Worm (Caenorhabditis elegans) whole organism, young adult: Measurements from ENCODE around the gene F14D7.2.

ENCODE experiments used
- D2030.7 ChIP-seq: fragments of 200-800 bp; sonication (Bioruptor generic); IDR thresholded peaks from 2 replicates; pipeline ENCODE4 v1.3.6; 2022; ENCODE audit warnings: missing genetic modification reagents, missing genetic modification characterization, missing compliant biosample characterization
- F23B12.7 ChIP-seq: sonication (generic microtip); optimal IDR thresholded peaks from 2 replicates; lab custom pipeline; 2017; ENCODE audit warnings: missing genetic modification characterization, mild to moderate bottlenecking, missing compliant biosample characterization, antibody characterized with exemption, moderate library complexity; ENCODE audit not compliant: insufficient read depth
- F57A8.1 ChIP-seq: fragments of 200-800 bp; sonication (Bioruptor generic); optimal IDR thresholded peaks from 2 replicates; lab custom pipeline; 2018; ENCODE audit warnings: mild to moderate bottlenecking, missing genetic modification characterization, moderate library complexity, missing compliant biosample characterization
- K12H6.12 ChIP-seq: fragments of 200-800 bp; sonication (Bioruptor generic); optimal IDR thresholded peaks from 2 replicates; lab custom pipeline; 2018; ENCODE audit warnings: mild to moderate bottlenecking, missing genetic modification characterization, missing compliant biosample characterization
- T07F8.4 ChIP-seq: sonication (generic microtip); optimal IDR thresholded peaks from 2 replicates; lab custom pipeline; 2016; ENCODE audit warnings: mild to moderate bottlenecking, missing genetic modification characterization, moderate library complexity, missing compliant biosample characterization
- Y53G8AR.9 ChIP-seq: fragments of 200-800 bp; sonication (Bioruptor generic); conservative IDR thresholded peaks from 2 replicates; pipeline ENCODE4 v1.3.6; 2022; ENCODE audit warnings: missing genetic modification reagents, missing genetic modification characterization, missing compliant biosample characterization
- Y56A3A.18 ChIP-seq: fragments of 200-800 bp; sonication (Bioruptor generic); IDR thresholded peaks from 2 replicates; pipeline ENCODE4 v1.3.6; 2022; ENCODE audit warnings: missing genetic modification reagents, missing genetic modification characterization, missing compliant biosample characterization
- akir-1 ChIP-seq: fragments of 200-800 bp; sonication (Bioruptor generic); optimal IDR thresholded peaks from 2 replicates; lab custom pipeline; 2018; ENCODE audit warnings: mild to moderate bottlenecking, missing genetic modification characterization, moderate library complexity, missing compliant biosample characterization
- ama-1 ChIP-seq, 3 experiments: fragments of 150-350 bp in 1 of 3; sonication (generic microtip) in 2 of 3; optimal IDR thresholded peaks; 2 replicates each; lab custom pipeline; 2014 to 2018; ENCODE audit warnings: missing biosample characterization in 2 of 3, missing genetic modification characterization in 2 of 3, missing genetic modification reagents in 2 of 3
- athp-1 ChIP-seq: sonication (generic microtip); optimal IDR thresholded peaks from 2 replicates; lab custom pipeline; 2017; ENCODE audit warnings: mild to moderate bottlenecking, missing genetic modification characterization, missing compliant biosample characterization
- cebp-1 ChIP-seq, 2 experiments: fragments of 200-800 bp in 1 of 2; sonication (Bioruptor generic) in 1 of 2; sonication (generic microtip) in 1 of 2; IDR thresholded peaks in 1 of 2; optimal IDR thresholded peaks in 1 of 2; 2 replicates each; pipeline versions ENCODE4 v1.3.6 to Lab custom; 2017 to 2022; ENCODE audit warnings: missing compliant biosample characterization in 2 of 2, missing genetic modification characterization in 2 of 2, mild to moderate bottlenecking in 1 of 2, missing genetic modification reagents in 1 of 2, moderate library complexity in 1 of 2
- cebp-2 ChIP-seq: fragments of 200-800 bp; sonication (Bioruptor generic); IDR thresholded peaks from 2 replicates; pipeline ENCODE4 v1.3.6; 2022; ENCODE audit warnings: missing genetic modification characterization, missing compliant biosample characterization
- ceh-100 ChIP-seq: fragments of 200-800 bp; sonication (Bioruptor generic); IDR thresholded peaks from 2 replicates; pipeline ENCODE4 v1.3.6; 2022; ENCODE audit warnings: missing genetic modification reagents, missing genetic modification characterization, missing compliant biosample characterization
- ceh-58 ChIP-seq: fragments of 200-800 bp; sonication (Bioruptor generic); IDR thresholded peaks from 2 replicates; pipeline ENCODE4 v1.3.6; 2022; ENCODE audit warnings: missing genetic modification characterization, missing compliant biosample characterization
- chd-7 ChIP-seq: sonication (generic microtip); optimal IDR thresholded peaks from 2 replicates; lab custom pipeline; 2016; ENCODE audit warnings: mild to moderate bottlenecking, missing genetic modification characterization, moderate library complexity, missing compliant biosample characterization
- dpff-1 ChIP-seq: sonication (generic microtip); optimal IDR thresholded peaks from 2 replicates; lab custom pipeline; 2017; ENCODE audit warnings: mild to moderate bottlenecking, missing genetic modification characterization, missing compliant biosample characterization
- egl-44 ChIP-seq: fragments of 200-800 bp; sonication (Bioruptor generic); IDR thresholded peaks from 2 replicates; pipeline ENCODE4 v1.3.6; 2022; ENCODE audit warnings: missing genetic modification reagents, missing genetic modification characterization, missing compliant biosample characterization
- egrh-3 ChIP-seq: fragments of 200-800 bp; sonication (Bioruptor generic); IDR thresholded peaks from 2 replicates; pipeline ENCODE4 v1.3.6; 2022; ENCODE audit warnings: missing genetic modification reagents, missing genetic modification characterization, missing compliant biosample characterization
- ets-4 ChIP-seq: fragments of 200-800 bp; sonication (Bioruptor generic); optimal IDR thresholded peaks from 2 replicates; lab custom pipeline; 2018; ENCODE audit warnings: mild to moderate bottlenecking, missing genetic modification characterization, missing compliant biosample characterization
- hmg-1.2 ChIP-seq: fragments of 200-800 bp; sonication (Bioruptor generic); IDR thresholded peaks from 2 replicates; pipeline ENCODE4 v1.3.6; 2022; ENCODE audit warnings: missing genetic modification reagents, missing genetic modification characterization, missing compliant biosample characterization
- hrde-1 ChIP-seq: sonication (generic microtip); optimal IDR thresholded peaks from 2 replicates; lab custom pipeline; 2016; ENCODE audit warnings: missing genetic modification characterization, mild to moderate bottlenecking, missing compliant biosample characterization, moderate library complexity, missing genotype, missing genetic modification reagents, borderline replicate concordance
- let-607 ChIP-seq, 2 experiments: fragments of 200-800 bp in 1 of 2; sonication (Bioruptor generic) in 1 of 2; sonication (generic microtip) in 1 of 2; optimal IDR thresholded peaks; 2 replicates each; lab custom pipeline; 2016 to 2018; ENCODE audit warnings: mild to moderate bottlenecking in 2 of 2, missing compliant biosample characterization in 2 of 2, missing genetic modification characterization in 2 of 2, moderate library complexity in 2 of 2, missing genotype in 1 of 2
- lir-1 ChIP-seq: fragments of 200-800 bp; sonication (Bioruptor generic); conservative IDR thresholded peaks from 2 replicates; pipeline ENCODE4 v1.3.6; 2022; ENCODE audit warnings: missing genetic modification reagents, missing genetic modification characterization, missing compliant biosample characterization
- lsy-27 ChIP-seq: sonication (generic microtip); optimal IDR thresholded peaks from 2 replicates; lab custom pipeline; 2017; ENCODE audit warnings: missing genetic modification characterization, mild to moderate bottlenecking, missing compliant biosample characterization, antibody characterized with exemption, missing genotype, borderline replicate concordance; ENCODE audit not compliant: insufficient read depth
- madf-10 ChIP-seq: sonication (generic microtip); optimal IDR thresholded peaks from 2 replicates; lab custom pipeline; 2016; ENCODE audit warnings: mild to moderate bottlenecking, missing genetic modification characterization, missing compliant biosample characterization
- mel-28 ChIP-seq: sonication (generic microtip); optimal IDR thresholded peaks from 2 replicates; lab custom pipeline; 2016; ENCODE audit warnings: borderline replicate concordance, mild to moderate bottlenecking, missing genetic modification characterization, missing compliant biosample characterization
- mes-4 ChIP-seq: sonication (generic microtip); optimal IDR thresholded peaks from 2 replicates; lab custom pipeline; 2016; ENCODE audit warnings: missing genotype, missing genetic modification characterization, missing compliant biosample characterization
- mxl-1 ChIP-seq: sonication (generic microtip); optimal IDR thresholded peaks from 2 replicates; lab custom pipeline; 2016; ENCODE audit warnings: missing genetic modification characterization, missing compliant biosample characterization
- nfyb-1 ChIP-seq: fragments of 200-800 bp; sonication (Bioruptor generic); IDR thresholded peaks from 2 replicates; pipeline ENCODE4 v1.3.6; 2022; ENCODE audit warnings: missing genetic modification reagents, missing genetic modification characterization, missing compliant biosample characterization
- pbrm-1 ChIP-seq: fragments of 200-800 bp; sonication (Bioruptor generic); IDR thresholded peaks from 2 replicates; pipeline ENCODE4 v1.3.6; 2022; ENCODE audit warnings: missing genetic modification reagents, missing genetic modification characterization, missing compliant biosample characterization
- rcor-1 ChIP-seq: fragments of 200-800 bp; sonication (Bioruptor generic); IDR thresholded peaks from 2 replicates; pipeline ENCODE4 v1.3.6; 2022; ENCODE audit warnings: missing genetic modification reagents, missing genetic modification characterization, missing compliant biosample characterization
- sdz-38 ChIP-seq: sonication (generic microtip); optimal IDR thresholded peaks from 2 replicates; lab custom pipeline; 2016; ENCODE audit warnings: missing genotype, missing genetic modification characterization, missing compliant biosample characterization
- snpc-1.1 ChIP-seq: sonication (generic microtip); optimal IDR thresholded peaks from 2 replicates; lab custom pipeline; 2017; ENCODE audit warnings: missing genetic modification characterization, mild to moderate bottlenecking, missing compliant biosample characterization, antibody characterized with exemption, moderate library complexity, missing genotype, missing genetic modification reagents; ENCODE audit not compliant: insufficient read depth
- sptf-2 ChIP-seq: fragments of 200-800 bp; sonication (Bioruptor generic); optimal IDR thresholded peaks from 2 replicates; lab custom pipeline; 2018; ENCODE audit warnings: mild to moderate bottlenecking, missing genetic modification characterization, missing compliant biosample characterization
- tbp1 ChIP-seq: fragments of 200-800 bp; sonication (Bioruptor generic); optimal IDR thresholded peaks from 2 replicates; lab custom pipeline; 2018; ENCODE audit warnings: mild to moderate bottlenecking, missing genetic modification characterization, missing compliant biosample characterization
- unc-130 ChIP-seq: sonication (generic microtip); optimal IDR thresholded peaks from 2 replicates; lab custom pipeline; 2016; ENCODE audit warnings: missing genetic modification reagents, missing genetic modification characterization, missing compliant biosample characterization
- zfh-2 ChIP-seq: fragments of 200-800 bp; sonication (Bioruptor generic); conservative IDR thresholded peaks from 2 replicates; pipeline ENCODE4 v1.3.6; 2022; ENCODE audit warnings: missing genetic modification reagents, missing genetic modification characterization, missing compliant biosample characterization
- zim-3 ChIP-seq: sonication (generic microtip); optimal IDR thresholded peaks from 2 replicates; lab custom pipeline; 2017; ENCODE audit warnings: mild to moderate bottlenecking, missing genetic modification characterization, moderate library complexity, missing compliant biosample characterization
- ztf-25 ChIP-seq: fragments of 200-800 bp; sonication (Bioruptor generic); IDR thresholded peaks from 2 replicates; pipeline ENCODE4 v1.3.6; 2022; ENCODE audit warnings: missing genetic modification reagents, missing genetic modification characterization, missing compliant biosample characterization
- ztf-28 ChIP-seq: fragments of 200-800 bp; sonication (Bioruptor generic); IDR thresholded peaks from 2 replicates; pipeline ENCODE4 v1.3.6; 2022; ENCODE audit warnings: missing genetic modification reagents, missing genetic modification characterization, missing compliant biosample characterization

F14D7.2 gene

ce11 chrV:14324502-14325467, 31.3 kb upstream of the F14D7.2 start, which contains the start of the genes F47B8.4 and F47B8.18 (continued):
- TF ChIP-seq dpff-1 (tag; lab: Kevin White, UChicago) (no peak), madf-10 (tag; lab: Kevin White, UChicago) (no peak), ceh-58 (GFP tag; lab: Robert Waterston, UW) (no peak), zfh-2 (GFP tag; lab: Robert Waterston, UW) (peak; percentile 95), F57A8.1 (GFP tag; lab: Kevin White, UChicago) (no peak), mxl-1 (tag; lab: Kevin White, UChicago) (no peak), D2030.7 (GFP tag; lab: Robert Waterston, UW) (no peak), snpc-1.1 (tag; lab: Kevin White, UChicago) (no peak), cebp-2 (GFP tag; lab: Robert Waterston, UW) (no peak), hrde-1 (tag; lab: Kevin White, UChicago) (no peak), sptf-2 (GFP tag; lab: Kevin White, UChicago) (peak; percentile 15), egrh-3 (GFP tag; lab: Robert Waterston, UW) (peak; percentile 99), lsy-27 (no peak)

DNA sequence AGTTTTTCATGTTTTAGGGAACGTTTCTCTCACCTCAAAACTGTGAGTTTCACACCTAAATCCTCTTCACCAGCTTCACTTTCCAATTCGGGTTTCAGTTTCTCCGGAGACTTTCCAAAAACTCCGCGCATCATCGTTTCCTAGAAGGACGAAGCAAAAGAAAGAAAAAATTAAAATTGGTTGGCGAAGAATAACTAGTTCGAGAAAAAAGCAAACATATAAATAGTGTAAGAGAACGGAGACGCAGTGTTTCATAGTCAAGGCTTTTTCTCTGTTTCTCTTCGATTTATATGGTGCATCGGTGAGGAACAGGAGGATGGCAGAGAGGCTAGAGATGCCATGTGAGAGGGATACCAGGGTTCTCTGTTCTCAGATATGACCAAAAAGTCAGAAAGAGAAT, 29.2 kb upstream of the F14D7.2 start, which contains the start of gene F47B8.3:
TSS of gene F47B8.3 (minus strand) at position 261 of the 400 bp plus-strand sequence.
- TF ChIP-seq hmg-1.2 (GFP tag; lab: Robert Waterston, UW) (peak; percentile 75; the same call in 1 of the 2 replicates), unc-130 (no peak), ama-1 (optimal IDR thresholded peaks at IDR 0.05; lab: Kevin White, UChicago) (no peak), ama-1 (GFP tag; optimal IDR thresholded peaks at IDR 0.05; lab: Kevin White, UChicago) (no peak), zim-3 (tag; lab: Kevin White, UChicago) (no peak), ets-4 (no peak), cebp-1 (GFP tag; IDR thresholded peaks at IDR 0.05; lab: Robert Waterston, UW) (no peak), cebp-1 (tag; optimal IDR thresholded peaks at IDR 0.05; lab: Kevin White, UChicago) (peak; percentile 70)

DNA sequence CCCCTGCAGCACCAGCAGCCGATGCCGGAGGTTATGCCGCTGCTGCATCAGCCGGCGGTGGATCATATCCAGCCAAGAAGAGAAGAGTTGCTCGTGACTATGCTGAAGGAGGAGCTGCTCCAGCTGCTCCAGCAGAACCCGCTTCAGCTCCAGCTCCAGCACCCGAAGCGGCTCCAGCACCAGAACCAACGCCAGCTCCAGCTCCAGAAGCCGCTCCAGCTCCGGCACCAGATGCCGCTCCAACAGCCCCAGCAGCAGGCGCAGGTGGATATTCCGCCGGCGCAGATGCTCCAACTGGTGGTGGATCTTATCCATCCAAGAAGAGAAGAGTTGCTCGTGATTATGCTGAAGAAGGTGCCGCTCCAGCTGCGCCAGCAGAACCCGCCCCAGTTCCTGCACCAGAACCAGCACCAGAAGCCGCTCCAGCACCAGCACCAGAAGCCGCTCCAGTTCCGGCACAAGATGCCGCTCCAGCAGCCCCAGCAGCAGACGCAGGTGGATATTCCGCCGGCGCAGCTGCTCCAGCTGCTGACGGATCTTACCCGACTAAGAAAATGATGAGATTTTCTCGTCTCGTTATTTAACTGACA, 27.3 kb upstream of the F14D7.2 start:
- TF ChIP-seq sdz-38 (tag; lab: Kevin White, UChicago) (no peak), snpc-1.1 (tag; lab: Kevin White, UChicago) (no peak), Y53G8AR.9 (no peak), pbrm-1 (GFP tag; lab: Robert Waterston, UW) (0 out of 2 replicates have a peak, but pooled peaks have one; percentile 14), zfh-2 (GFP tag; lab: Robert Waterston, UW) (peak; percentile 95), nfyb-1 (GFP tag; lab: Robert Waterston, UW) (0 out of 2 replicates have a peak, but pooled peaks have one; percentile 30), let-607 (tag; optimal IDR thresholded peaks at IDR 0.05; lab: Kevin White, UChicago) (no peak), tbp1 (GFP tag; lab: Kevin White, UChicago) (no peak), rcor-1 (GFP tag; lab: Robert Waterston, UW) (no peak), F23B12.7 (no peak), Y56A3A.18 (GFP tag; lab: Robert Waterston, UW) (no peak), ztf-28 (GFP tag; lab: Robert Waterston, UW) (no peak), T07F8.4 (tag; lab: Kevin White, UChicago) (no peak), chd-7 (tag; lab: Kevin White, UChicago) (no peak), ztf-25 (GFP tag; lab: Robert Waterston, UW) (no peak), mes-4 (tag; lab: Kevin White, UChicago) (no peak), egl-44 (no peak), athp-1 (peak; percentile 15), unc-130 (no peak), F57A8.1 (GFP tag; lab: Kevin White, UChicago) (peak; percentile 31), akir-1 (GFP tag; lab: Kevin White, UChicago) (no peak), K12H6.12 (tag; lab: Kevin White, UChicago) (no peak), lir-1 (GFP tag; lab: Robert Waterston, UW) (no peak), mel-28 (tag; lab: Kevin White, UChicago) (no peak), ceh-100 (GFP tag; lab: Robert Waterston, UW) (no peak)
